Worm (Caenorhabditis elegans) whole organism, L4/young adult: ENCODE measurements around the gene ugt-59.
A peak's percentile ranks its signal among the peaks of the same experiment; 100 is the strongest.

Experiments
- W03F9.2 ChIP-seq: fragments of 150-350 bp; optimal IDR thresholded peaks from 2 replicates; lab custom pipeline; 2014; ENCODE audit warnings: missing biosample characterization, missing genetic modification characterization
- dao-5 ChIP-seq: sonication (generic microtip); optimal IDR thresholded peaks from 2 replicates; lab custom pipeline; 2016; ENCODE audit warnings: missing genotype, missing genetic modification characterization, moderate library complexity, missing compliant biosample characterization
- him-1 ChIP-seq: sonication (generic microtip); optimal IDR thresholded peaks from 2 replicates; lab custom pipeline; 2016; ENCODE audit warnings: missing genotype, missing genetic modification reagents, missing genetic modification characterization, missing compliant biosample characterization

ugt-59 gene

DNA sequence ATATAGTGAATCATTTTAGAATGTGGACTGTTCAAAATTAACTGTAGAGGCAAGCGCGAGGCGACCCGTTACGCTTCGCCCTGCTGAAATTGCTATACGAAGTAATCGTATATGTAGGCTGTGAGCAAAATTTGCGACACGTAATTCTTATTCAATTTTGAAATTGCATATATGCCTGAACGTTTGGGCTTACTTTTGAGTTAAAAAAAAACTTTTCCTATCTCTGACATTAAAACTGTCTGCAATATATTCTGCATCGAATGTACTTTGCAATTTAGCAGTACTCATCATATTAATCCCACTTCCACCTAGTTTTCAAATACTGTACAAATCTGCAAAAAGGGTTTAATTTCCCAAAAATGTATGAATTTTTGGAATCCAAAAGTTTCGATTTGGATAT, 13.5 kb upstream of the ugt-59 start:
- no peak for TF ChIP-seq W03F9.2 (tag; lab: Kevin White, UChicago)

DNA sequence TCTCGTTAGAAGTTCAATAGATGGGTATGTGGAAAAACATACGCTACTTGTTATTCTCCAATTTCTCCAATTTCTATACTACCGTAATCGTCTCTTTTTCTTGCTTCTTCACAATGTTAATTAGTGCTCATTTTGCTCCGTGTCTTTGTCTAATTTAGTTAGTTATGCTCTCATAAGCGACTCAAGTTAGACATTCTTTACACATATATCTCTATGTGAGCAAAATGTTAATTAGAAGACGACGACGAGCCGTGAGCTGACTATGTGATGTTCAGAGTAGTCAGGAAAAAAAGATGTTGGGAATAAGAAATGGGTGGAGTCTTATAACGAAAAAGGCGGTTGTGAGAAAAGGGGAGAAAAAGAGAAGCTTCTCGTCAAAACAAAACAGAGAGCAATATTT, 12.9 kb upstream of the ugt-59 start:
- TF ChIP-seq him-1 (tag; lab: Kevin White, UChicago) (no peak), W03F9.2 (tag; lab: Kevin White, UChicago) (no peak), dao-5 (tag; lab: Kevin White, UChicago) (no peak)

DNA sequence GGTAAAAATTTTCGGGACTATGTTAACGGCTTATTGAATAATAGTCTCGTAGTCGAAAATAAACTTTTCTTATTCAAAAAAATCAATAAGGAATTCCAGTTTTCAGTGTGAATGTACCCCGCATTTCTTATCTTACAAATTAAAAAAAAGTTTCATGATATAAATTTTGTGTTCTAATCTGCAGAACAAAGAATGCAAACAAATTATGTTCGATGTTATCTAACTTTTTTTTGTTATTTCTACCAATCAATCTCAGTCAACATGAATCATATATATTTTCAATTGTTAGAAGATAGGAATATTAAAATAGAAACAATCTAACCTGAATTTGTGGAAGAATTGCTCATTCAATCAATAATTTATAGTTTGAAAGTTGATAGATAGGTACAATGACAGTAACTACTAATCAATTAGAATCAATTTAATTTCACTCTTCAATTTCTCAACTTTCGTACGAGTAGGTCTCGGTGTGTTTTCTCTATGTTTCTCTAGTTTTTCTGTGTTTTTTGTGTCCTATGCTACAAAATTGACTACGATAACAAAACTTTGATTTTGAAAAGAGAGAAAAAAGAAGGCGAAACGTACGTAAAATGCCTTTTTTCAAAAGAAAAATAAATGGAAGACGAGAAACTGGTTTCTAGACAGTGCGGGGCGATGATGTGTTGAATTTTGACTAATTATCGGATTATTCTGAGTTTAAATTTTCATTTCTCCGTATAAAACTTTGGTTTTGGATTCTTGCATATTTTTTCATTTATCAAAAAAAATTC, 10.4 kb upstream of the ugt-59 start, which contains the start of the genes unc-43 and Y43C5B.3:
TSS of gene unc-43 (minus strand) at position 347 of the 770 bp plus-strand sequence.
TSS of gene Y43C5B.3 (plus strand) at position 720 of the 770 bp plus-strand sequence.
- no peak for TF ChIP-seq him-1 (tag; lab: Kevin White, UChicago)
- no peak for TF ChIP-seq W03F9.2 (tag; lab: Kevin White, UChicago)
- no peak for TF ChIP-seq dao-5 (tag; lab: Kevin White, UChicago)

DNA sequence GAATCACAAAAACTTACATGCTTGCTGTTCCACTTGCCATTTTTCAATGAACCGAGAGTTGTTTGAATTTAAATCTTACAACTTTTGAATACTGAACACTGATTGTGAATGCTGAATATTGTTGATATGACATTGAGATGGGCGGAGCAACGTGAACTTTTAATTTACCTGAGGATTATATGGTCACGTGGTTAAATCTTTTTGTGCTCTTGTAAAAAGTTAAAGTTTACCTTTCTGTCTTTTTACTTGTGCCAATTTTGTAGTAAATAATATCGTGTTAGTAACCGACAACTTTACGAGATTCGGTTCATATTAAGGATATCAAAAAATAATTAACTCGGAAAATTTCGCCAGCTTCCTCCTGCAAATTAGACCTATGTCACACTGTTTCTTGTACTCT, 8.2 kb upstream of the ugt-59 start, which contains the start of gene Y43C5B.2:
TSS of gene Y43C5B.2 (minus strand) at position 101 of the 400 bp plus-strand sequence.
- TF ChIP-seq W03F9.2 (tag; lab: Kevin White, UChicago) (no peak), him-1 (tag; lab: Kevin White, UChicago) (no peak), dao-5 (tag; lab: Kevin White, UChicago) (no peak)

DNA sequence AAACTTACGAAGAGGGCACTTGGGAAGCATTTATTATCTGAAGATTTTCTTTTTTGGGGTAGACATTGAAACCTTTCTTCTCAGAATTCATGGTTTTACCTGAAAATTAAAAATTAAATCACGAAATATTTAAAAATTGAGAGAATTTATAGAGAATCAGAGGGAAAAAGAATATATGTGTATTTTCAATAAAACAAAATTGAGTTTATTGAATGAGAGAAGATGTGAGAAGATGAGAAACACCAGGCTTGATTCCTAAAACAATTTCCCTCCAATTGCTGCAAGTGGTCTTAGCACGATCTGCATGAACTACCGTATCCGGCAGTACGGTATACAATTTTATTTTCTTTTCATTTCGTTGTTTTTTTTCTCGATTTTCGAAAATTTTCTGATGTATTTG, 3.4 kb upstream of the ugt-59 start, which contains the start of gene R11A8.1:
TSS of gene R11A8.1 (minus strand) at position 101 of the 400 bp plus-strand sequence.
- TF ChIP-seq him-1 (tag; lab: Kevin White, UChicago) (no peak), W03F9.2 (tag; lab: Kevin White, UChicago) (no peak), dao-5 (tag; lab: Kevin White, UChicago) (no peak)

DNA sequence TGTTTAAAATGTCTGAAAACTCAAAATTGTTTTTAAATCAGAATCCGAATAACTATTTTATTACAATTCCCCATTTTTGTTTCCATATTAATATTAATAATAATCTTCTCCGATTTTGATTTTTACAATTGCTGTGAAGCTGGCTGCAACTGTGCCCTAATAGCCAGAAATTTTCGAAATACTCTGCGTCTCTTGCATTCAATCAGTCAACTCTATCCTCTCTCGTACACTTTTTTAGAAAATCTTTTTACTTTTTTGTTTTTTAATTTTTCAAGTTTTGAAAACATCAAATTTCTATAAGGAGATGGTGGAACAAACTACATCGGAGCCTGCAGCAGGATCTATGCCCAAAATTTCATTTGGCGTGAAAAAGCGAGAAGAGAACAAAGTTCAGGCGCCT, 2.6 kb upstream of the ugt-59 start, which contains the start of gene gkow-1:
TSS of gene gkow-1 (plus strand) at position 301 of the 400 bp plus-strand sequence.
- TF ChIP-seq him-1 (tag; lab: Kevin White, UChicago) (no peak), W03F9.2 (tag; lab: Kevin White, UChicago) (no peak), dao-5 (tag; lab: Kevin White, UChicago) (no peak)

DNA sequence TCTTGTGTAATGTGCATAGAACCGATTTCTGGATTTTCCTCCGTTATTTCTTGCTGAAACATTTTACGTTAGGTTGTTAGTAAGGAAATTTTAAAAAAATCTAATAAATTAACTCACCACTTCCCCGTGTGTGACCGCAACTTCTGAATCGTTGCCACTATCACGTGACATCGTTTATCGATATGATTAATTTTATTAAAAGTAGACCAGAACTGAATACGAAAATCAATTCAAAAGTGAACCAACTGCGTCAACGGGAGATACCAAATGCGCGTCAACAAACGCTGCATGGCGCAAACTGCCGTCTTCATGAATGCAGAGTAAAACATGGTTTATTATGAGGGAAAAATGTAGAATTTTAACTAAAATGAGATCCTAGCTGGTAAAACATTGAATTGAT, 5.6 kb downstream of the ugt-59 start, which contains the start of gene sir-2.1:
TSS of gene sir-2.1 (minus strand) at position 212 of the 400 bp plus-strand sequence.
- TF ChIP-seq W03F9.2 (tag; lab: Kevin White, UChicago) (no peak), dao-5 (tag; lab: Kevin White, UChicago) (no peak), him-1 (tag; lab: Kevin White, UChicago) (no peak)

DNA sequence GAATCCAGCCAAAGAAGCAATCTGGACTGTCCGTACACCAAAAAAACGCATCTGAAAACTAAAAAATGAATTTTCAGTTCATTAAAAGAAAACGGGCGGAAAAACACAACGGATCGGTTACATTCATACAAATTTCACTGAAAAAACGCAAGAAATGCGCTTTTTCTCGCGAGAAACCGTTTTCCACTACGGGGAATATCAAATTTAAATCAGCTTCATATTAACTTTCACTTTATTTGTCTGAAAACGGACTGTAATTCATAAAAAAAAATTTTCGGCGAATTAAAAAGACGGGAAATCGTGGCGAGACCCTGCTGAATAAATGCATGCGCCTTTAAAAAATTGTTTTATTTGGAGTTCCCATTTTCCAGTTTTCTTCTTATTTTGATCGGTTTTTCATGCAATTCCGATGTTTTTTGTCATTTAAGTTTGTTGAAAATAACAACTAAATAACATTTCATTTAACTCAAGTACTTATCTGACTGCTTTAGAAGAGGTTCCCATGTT, 7.4 kb downstream of the ugt-59 start, which contains the start of gene pges-2:
TSS of gene pges-2 (minus strand) at position 51 of the 507 bp plus-strand sequence.
- TF ChIP-seq W03F9.2 (tag; lab: Kevin White, UChicago): peak; percentile 44
- no peak for TF ChIP-seq dao-5 (tag; lab: Kevin White, UChicago)
- no peak for TF ChIP-seq him-1 (tag; lab: Kevin White, UChicago)

DNA sequence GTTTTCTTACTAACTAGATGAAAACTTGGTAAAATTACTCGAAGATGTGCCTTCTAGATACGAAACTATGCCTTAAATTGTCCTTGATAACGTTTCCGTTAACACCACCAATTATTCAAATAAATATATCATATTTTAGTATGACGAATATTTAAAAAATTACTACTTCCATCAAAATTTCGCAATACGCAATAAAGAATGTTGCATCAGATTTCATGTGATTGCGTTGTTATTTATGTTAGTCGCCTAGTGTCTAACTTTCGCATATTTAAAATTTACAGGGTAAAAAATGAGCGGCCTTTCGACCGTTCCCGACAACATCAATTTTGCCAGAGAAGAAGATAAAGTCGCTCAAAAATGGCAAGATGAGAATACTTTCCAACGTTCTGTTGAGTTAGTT, 7.9 kb downstream of the ugt-59 start, which contains the start of gene iars-1:
TSS of gene iars-1 (plus strand) at position 276 of the 400 bp plus-strand sequence.
- TF ChIP-seq dao-5 (tag; lab: Kevin White, UChicago): no peak
- TF ChIP-seq W03F9.2 (tag; lab: Kevin White, UChicago): no peak
- no peak for TF ChIP-seq him-1 (tag; lab: Kevin White, UChicago)

DNA sequence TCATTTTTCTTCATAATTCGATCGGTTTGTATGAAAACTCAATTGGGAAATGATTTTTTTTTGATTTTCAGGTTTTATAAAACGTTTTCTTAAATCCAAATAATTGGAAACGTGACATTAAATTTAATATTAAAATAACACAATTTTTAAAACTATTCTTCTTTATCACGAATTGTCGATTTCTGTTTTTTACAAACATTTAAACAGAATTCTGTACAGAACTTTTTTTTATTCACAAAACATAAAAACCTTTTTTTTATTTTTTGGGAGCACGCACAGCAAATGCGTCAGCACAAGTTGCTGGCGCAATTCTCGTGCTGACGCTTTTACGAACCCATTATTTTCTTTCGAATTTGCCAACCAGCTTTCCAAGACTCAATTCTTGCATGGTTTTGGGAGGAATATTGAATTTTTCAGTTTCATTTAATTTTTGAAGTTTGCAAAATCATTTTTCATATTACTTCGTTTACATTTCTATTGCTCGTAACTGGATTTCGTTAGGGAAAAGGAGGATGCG, 13.4 kb downstream of the ugt-59 start, which contains the start of gene mpz-5:
TSS of gene mpz-5 (minus strand) at position 51 of the 517 bp plus-strand sequence.
- TF ChIP-seq him-1 (tag; lab: Kevin White, UChicago) (no peak), W03F9.2 (tag; lab: Kevin White, UChicago) (peak; percentile 86), dao-5 (tag; lab: Kevin White, UChicago) (no peak)

DNA sequence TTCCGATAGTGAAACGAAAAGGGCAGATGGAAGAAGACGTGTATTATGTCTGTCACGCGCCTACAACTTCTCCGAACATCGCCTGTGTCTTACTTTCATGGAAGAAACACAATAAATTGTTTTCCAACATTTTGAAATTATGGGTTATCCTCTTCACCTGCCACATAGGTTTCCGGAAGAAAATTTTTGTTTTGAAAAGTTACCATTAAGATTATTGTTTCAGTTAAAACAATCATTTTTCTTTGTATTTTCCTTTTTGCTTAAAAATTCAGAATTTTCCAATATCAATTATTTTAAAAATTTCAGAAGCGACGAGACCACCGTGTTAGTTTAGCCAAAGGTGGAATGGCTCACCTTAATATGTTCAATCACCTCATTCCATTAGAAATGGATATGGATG, 14.2 kb downstream of the ugt-59 start, which contains the start of gene mask-1:
TSS of gene mask-1 (plus strand) at position 301 of the 400 bp plus-strand sequence.
- TF ChIP-seq him-1 (tag; lab: Kevin White, UChicago): no peak

DNA sequence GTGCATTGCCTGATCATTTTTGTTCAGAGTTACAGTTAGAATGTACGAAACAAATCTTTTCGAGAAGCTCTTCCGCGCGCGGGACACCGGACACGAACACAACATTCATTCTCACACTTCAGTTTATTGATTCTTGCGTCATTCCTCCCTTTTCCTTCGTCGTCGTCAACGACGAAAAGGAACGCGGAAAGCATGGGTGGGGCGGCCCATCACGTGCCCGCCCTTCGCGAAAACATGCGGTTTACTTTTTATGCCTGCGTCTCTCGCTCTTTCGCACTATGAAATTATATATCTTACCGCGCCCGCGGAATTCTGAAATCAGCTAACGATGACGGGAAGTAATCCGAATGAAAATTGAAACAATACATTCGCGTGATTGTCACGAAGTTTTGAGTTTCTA, 20.2 kb downstream of the ugt-59 start:
- TF ChIP-seq W03F9.2 (tag; lab: Kevin White, UChicago): no peak
- no peak for TF ChIP-seq dao-5 (tag; lab: Kevin White, UChicago)
- TF ChIP-seq him-1 (tag; lab: Kevin White, UChicago): no peak

DNA sequence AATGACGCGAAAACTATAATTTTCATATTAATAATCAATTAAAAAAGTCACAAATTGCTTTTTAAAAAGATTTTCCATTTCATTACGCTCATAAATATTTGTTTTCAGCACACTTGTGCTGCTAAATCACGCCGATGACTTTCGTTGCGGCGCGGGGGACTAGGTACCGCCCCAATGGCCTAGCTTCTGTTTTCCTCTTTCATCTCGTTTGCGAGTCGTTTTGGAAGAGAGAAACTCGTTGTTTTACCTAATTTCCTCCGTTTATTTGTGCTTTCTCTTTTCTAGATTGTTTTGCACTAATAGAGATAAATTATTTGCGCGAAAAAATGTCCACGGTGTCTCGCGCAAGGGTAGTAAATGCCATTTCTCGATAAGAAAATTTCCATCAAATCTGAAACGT, 20.6 kb downstream of the ugt-59 start:
- TF ChIP-seq dao-5 (tag; lab: Kevin White, UChicago) (no peak), W03F9.2 (tag; lab: Kevin White, UChicago) (no peak), him-1 (tag; lab: Kevin White, UChicago) (no peak)
